Fruit fly (Drosophila melanogaster) whole organism, embryonic: Measurements from ENCODE around the gene Ccn.

ENCODE experiments used
- Abd-B ChIP-seq: fragments of 200-800 bp; sonication (Bioruptor generic); optimal IDR thresholded peaks from 2 replicates; lab custom pipeline; 2018; ENCODE audit warnings: missing biosample characterization, mild to moderate bottlenecking, missing genetic modification characterization, moderate library complexity
- Aef1 ChIP-seq: fragments of 200-800 bp; sonication (Bioruptor generic); IDR thresholded peaks from 3 replicates; pipeline ENCODE4 v1.3.6; 2022; ENCODE audit warnings: missing biosample characterization, missing genetic modification characterization
- Bgb ChIP-seq: fragments of 200-800 bp; sonication (Bioruptor generic); IDR thresholded peaks from 2 replicates; pipeline ENCODE4 v1.3.6; 2022; ENCODE audit warnings: missing biosample characterization, missing genetic modification characterization; ENCODE audit not compliant: partially characterized antibody
- CG11723 ChIP-seq: fragments of 200-800 bp; sonication (Bioruptor generic); optimal IDR thresholded peaks from 2 replicates; lab custom pipeline; 2017; ENCODE audit warnings: missing biosample characterization, mild to moderate bottlenecking, missing genetic modification characterization
- CG15269 ChIP-seq: fragments of 200-800 bp; sonication (Bioruptor generic); optimal IDR thresholded peaks from 2 replicates; lab custom pipeline; 2018; ENCODE audit warnings: missing biosample characterization, mild to moderate bottlenecking, missing genetic modification characterization, moderate library complexity
- CG15479 ChIP-seq: fragments of 200-800 bp; sonication (Bioruptor generic); optimal IDR thresholded peaks from 3 replicates; lab custom pipeline; 2019; ENCODE audit warnings: missing biosample characterization, mild to moderate bottlenecking, missing genetic modification characterization, moderate library complexity
- CG17186 ChIP-seq: fragments of 200-800 bp; sonication (Bioruptor generic); optimal IDR thresholded peaks from 3 replicates; lab custom pipeline; 2017; ENCODE audit warnings: missing biosample characterization, missing genetic modification reagents, missing genetic modification characterization
- CG17328 ChIP-seq: fragments of 200-800 bp; sonication (Bioruptor generic); IDR thresholded peaks from 2 replicates; pipeline ENCODE4 v1.3.6; 2022; ENCODE audit warnings: missing biosample characterization, missing genetic modification characterization
- CG1832 ChIP-seq: fragments of 200-800 bp; sonication (Bioruptor generic); optimal IDR thresholded peaks from 2 replicates; lab custom pipeline; 2017; ENCODE audit warnings: missing biosample characterization, mild to moderate bottlenecking, missing genetic modification characterization, inconsistent platforms
- CG2712 ChIP-seq: fragments of 200-800 bp; optimal IDR thresholded peaks from 3 replicates; lab custom pipeline; 2019; ENCODE audit warnings: missing biosample characterization, mild to moderate bottlenecking, missing genetic modification characterization, moderate library complexity
- CG3281 ChIP-seq: fragments of 200-800 bp; sonication (Bioruptor generic); optimal IDR thresholded peaks from 3 replicates; lab custom pipeline; 2017; ENCODE audit warnings: missing biosample characterization, mild to moderate bottlenecking, missing genetic modification characterization
- CG3726 ChIP-seq: fragments of 200-800 bp; sonication (Bioruptor generic); IDR thresholded peaks from 3 replicates; pipeline ENCODE4, ENCODE4 v1.3.6; 2022; ENCODE audit warnings: missing biosample characterization, missing genetic modification characterization
- CG4360 ChIP-seq: fragments of 200-800 bp; sonication (Bioruptor generic); IDR thresholded peaks from 2 replicates; pipeline ENCODE4 v1.3.6; 2022; ENCODE audit warnings: missing biosample characterization, missing genetic modification characterization
- CG4617 ChIP-seq: fragments of 200-800 bp; sonication (Bioruptor generic); optimal IDR thresholded peaks from 3 replicates; lab custom pipeline; 2016; ENCODE audit warnings: missing biosample characterization, missing genetic modification characterization, borderline replicate concordance
- CG5180 ChIP-seq: fragments of 200-800 bp; sonication (Bioruptor generic); optimal IDR thresholded peaks from 3 replicates; lab custom pipeline; 2017; ENCODE audit warnings: missing biosample characterization, missing genetic modification characterization, mild to moderate bottlenecking, moderate library complexity, missing genetic modification reagents
- CG7357 ChIP-seq: fragments of 200-800 bp; sonication (Bioruptor generic); IDR thresholded peaks from 3 replicates; pipeline ENCODE4 v1.3.6; 2022; ENCODE audit warnings: missing biosample characterization, missing genetic modification characterization
- CG7839 ChIP-seq: fragments of 200-800 bp; sonication (Bioruptor generic); optimal IDR thresholded peaks from 3 replicates; lab custom pipeline; 2018; ENCODE audit warnings: missing biosample characterization, mild to moderate bottlenecking, missing genetic modification characterization, moderate library complexity
- CG7963 ChIP-seq: fragments of 200-800 bp; sonication (Bioruptor generic); IDR thresholded peaks from 3 replicates; pipeline ENCODE4 v1.3.6; 2022; ENCODE audit warnings: missing biosample characterization, missing genetic modification characterization; ENCODE audit not compliant: partially characterized antibody
- CG8359 ChIP-seq: fragments of 200-800 bp; sonication (Bioruptor generic); optimal IDR thresholded peaks from 2 replicates; lab custom pipeline; 2017; ENCODE audit warnings: missing biosample characterization, mild to moderate bottlenecking, missing genetic modification characterization, borderline replicate concordance
- CG9797 ChIP-seq: fragments of 200-800 bp; sonication (Bioruptor generic); optimal IDR thresholded peaks from 3 replicates; lab custom pipeline; 2018; ENCODE audit warnings: missing biosample characterization, mild to moderate bottlenecking, missing genetic modification characterization
- CG9817 ChIP-seq: fragments of 200-800 bp; sonication (Bioruptor generic); optimal IDR thresholded peaks from 2 replicates; lab custom pipeline; 2018; ENCODE audit warnings: missing biosample characterization, mild to moderate bottlenecking, missing genetic modification characterization, moderate library complexity
- CG9876 ChIP-seq: fragments of 200-800 bp; sonication (Bioruptor generic); optimal IDR thresholded peaks from 2 replicates; lab custom pipeline; 2016; ENCODE audit warnings: missing biosample characterization, missing genetic modification characterization
- CTCF ChIP-seq: fragments of 200-800 bp; sonication (Bioruptor generic); optimal IDR thresholded peaks from 2 replicates; lab custom pipeline; 2017; ENCODE audit warnings: missing biosample characterization, mild to moderate bottlenecking, missing genetic modification characterization, moderate library complexity
- Dek ChIP-seq: fragments of 200-800 bp; sonication (Bioruptor generic); optimal IDR thresholded peaks from 3 replicates; lab custom pipeline; 2019; ENCODE audit warnings: missing biosample characterization, mild to moderate bottlenecking, missing genetic modification characterization, moderate library complexity
- ERR ChIP-seq: fragments of 200-800 bp; sonication (Bioruptor generic); optimal IDR thresholded peaks from 2 replicates; lab custom pipeline; 2016; ENCODE audit warnings: missing biosample characterization, missing genetic modification characterization
- Elba2 ChIP-seq: fragments of 200-800 bp; sonication (Bioruptor generic); optimal IDR thresholded peaks from 3 replicates; lab custom pipeline; 2016; ENCODE audit warnings: missing biosample characterization, missing genetic modification characterization
- Gsc ChIP-seq: fragments of 200-800 bp; sonication (Bioruptor generic); IDR thresholded peaks from 2 replicates; pipeline ENCODE4 v1.3.6; 2022; ENCODE audit warnings: missing biosample characterization, missing genetic modification characterization
- HLH4C ChIP-seq: fragments of 200-800 bp; sonication (Bioruptor generic); IDR thresholded peaks from 3 replicates; pipeline ENCODE4 v1.3.6; 2022; ENCODE audit warnings: missing biosample characterization, missing genetic modification characterization; ENCODE audit not compliant: partially characterized antibody
- Hr39 ChIP-seq: fragments of >200 bp; optimal IDR thresholded peaks from 2 replicates; lab custom pipeline; 2017
- Oli ChIP-seq: fragments of 200-800 bp; sonication (Bioruptor generic); optimal IDR thresholded peaks from 2 replicates; lab custom pipeline; 2018; ENCODE audit warnings: missing biosample characterization, mild to moderate bottlenecking, missing genetic modification characterization, moderate library complexity
- Optix ChIP-seq: fragments of 200-800 bp; sonication (Bioruptor generic); IDR thresholded peaks from 3 replicates; pipeline ENCODE4 v1.3.6; 2022; ENCODE audit warnings: missing biosample characterization, missing genetic modification characterization
- Pdp1 ChIP-seq, 2 experiments: fragments of 200-800 bp; sonication (Bioruptor generic); optimal IDR thresholded peaks; 3 replicates each; lab custom pipeline; 2016; ENCODE audit warnings: missing biosample characterization in 2 of 2, missing genetic modification characterization in 2 of 2, mild to moderate bottlenecking in 1 of 2, moderate library complexity in 1 of 2
- az2 ChIP-seq: fragments of 200-800 bp; sonication (Bioruptor generic); optimal IDR thresholded peaks from 3 replicates; lab custom pipeline; 2016; ENCODE audit warnings: missing biosample characterization, missing genetic modification characterization
- crp ChIP-seq, 2 experiments: fragments of 200-800 bp; sonication (Bioruptor generic); optimal IDR thresholded peaks; 2 replicates in 1 of 2; 3 replicates in 1 of 2; lab custom pipeline; 2017; ENCODE audit warnings: missing biosample characterization in 2 of 2, missing genetic modification characterization in 2 of 2, mild to moderate bottlenecking in 1 of 2, moderate library complexity in 1 of 2
- dysf ChIP-seq: fragments of 200-800 bp; sonication (Bioruptor generic); IDR thresholded peaks from 3 replicates; pipeline ENCODE4 v1.3.6; 2022; ENCODE audit warnings: missing biosample characterization, missing genetic modification characterization
- en ChIP-seq: fragments of 200-800 bp; sonication (Bioruptor generic); optimal IDR thresholded peaks from 2 replicates; lab custom pipeline; 2016; ENCODE audit warnings: missing biosample characterization, missing genetic modification characterization
- gcm2 ChIP-seq: fragments of 200-800 bp; sonication (Bioruptor generic); optimal IDR thresholded peaks from 2 replicates; lab custom pipeline; 2016; ENCODE audit warnings: missing biosample characterization, missing genetic modification characterization
- gem ChIP-seq: fragments of 200-800 bp; sonication (Bioruptor generic); optimal IDR thresholded peaks from 2 replicates; lab custom pipeline; 2019; ENCODE audit warnings: missing biosample characterization, mild to moderate bottlenecking, missing genetic modification characterization, moderate library complexity
- ham ChIP-seq: fragments of 200-800 bp; sonication (Bioruptor generic); IDR thresholded peaks from 2 replicates; pipeline ENCODE4 v1.3.6; 2022; ENCODE audit warnings: missing biosample characterization, missing genetic modification characterization
- hb ChIP-seq: fragments of 200-800 bp; sonication (Bioruptor generic); IDR thresholded peaks from 3 replicates; pipeline ENCODE4 v1.3.6; 2022; ENCODE audit warnings: missing biosample characterization, missing genetic modification characterization; ENCODE audit not compliant: partially characterized antibody
- hth ChIP-seq: fragments of >200 bp; optimal IDR thresholded peaks from 2 replicates; lab custom pipeline; 2017; ENCODE audit warnings: inconsistent platforms
- ken ChIP-seq: fragments of 200-800 bp; sonication (Bioruptor generic); IDR thresholded peaks from 3 replicates; pipeline ENCODE4 v1.3.6; 2022; ENCODE audit warnings: missing biosample characterization, missing genetic modification characterization
- mam ChIP-seq: fragments of 200-800 bp; sonication (Bioruptor generic); optimal IDR thresholded peaks from 3 replicates; lab custom pipeline; 2016; ENCODE audit warnings: missing biosample characterization, missing genetic modification characterization
- nau ChIP-seq: fragments of 200-800 bp; sonication (Bioruptor generic); optimal IDR thresholded peaks from 3 replicates; lab custom pipeline; 2017; ENCODE audit warnings: missing biosample characterization, mild to moderate bottlenecking, missing genetic modification characterization, missing genetic modification reagents
- pita ChIP-seq: fragments of 200-800 bp; sonication (Bioruptor generic); optimal IDR thresholded peaks from 2 replicates; lab custom pipeline; 2017; ENCODE audit warnings: missing biosample characterization, mild to moderate bottlenecking, missing genetic modification characterization
- pnt ChIP-seq: fragments of 200-800 bp; sonication (Bioruptor generic); optimal IDR thresholded peaks from 3 replicates; lab custom pipeline; 2016; ENCODE audit warnings: missing biosample characterization, missing genetic modification characterization
- scrt ChIP-seq: fragments of 200-800 bp; sonication (Bioruptor generic); optimal IDR thresholded peaks from 2 replicates; lab custom pipeline; 2018; ENCODE audit warnings: missing biosample characterization, mild to moderate bottlenecking, missing genetic modification characterization, moderate library complexity
- seq ChIP-seq: fragments of 200-800 bp; sonication (Bioruptor generic); IDR thresholded peaks from 2 replicates; pipeline ENCODE4 v1.3.6; 2022; ENCODE audit warnings: missing biosample characterization, missing genetic modification characterization
- sima ChIP-seq: fragments of 200-800 bp; sonication (Bioruptor generic); optimal IDR thresholded peaks from 2 replicates; lab custom pipeline; 2016; ENCODE audit warnings: missing biosample characterization, missing genetic modification characterization
- zf30C ChIP-seq: fragments of 200-800 bp; sonication (Bioruptor generic); optimal IDR thresholded peaks from 3 replicates; lab custom pipeline; 2018; ENCODE audit warnings: missing biosample characterization, mild to moderate bottlenecking, missing genetic modification characterization

Gene Ccn

DNA sequence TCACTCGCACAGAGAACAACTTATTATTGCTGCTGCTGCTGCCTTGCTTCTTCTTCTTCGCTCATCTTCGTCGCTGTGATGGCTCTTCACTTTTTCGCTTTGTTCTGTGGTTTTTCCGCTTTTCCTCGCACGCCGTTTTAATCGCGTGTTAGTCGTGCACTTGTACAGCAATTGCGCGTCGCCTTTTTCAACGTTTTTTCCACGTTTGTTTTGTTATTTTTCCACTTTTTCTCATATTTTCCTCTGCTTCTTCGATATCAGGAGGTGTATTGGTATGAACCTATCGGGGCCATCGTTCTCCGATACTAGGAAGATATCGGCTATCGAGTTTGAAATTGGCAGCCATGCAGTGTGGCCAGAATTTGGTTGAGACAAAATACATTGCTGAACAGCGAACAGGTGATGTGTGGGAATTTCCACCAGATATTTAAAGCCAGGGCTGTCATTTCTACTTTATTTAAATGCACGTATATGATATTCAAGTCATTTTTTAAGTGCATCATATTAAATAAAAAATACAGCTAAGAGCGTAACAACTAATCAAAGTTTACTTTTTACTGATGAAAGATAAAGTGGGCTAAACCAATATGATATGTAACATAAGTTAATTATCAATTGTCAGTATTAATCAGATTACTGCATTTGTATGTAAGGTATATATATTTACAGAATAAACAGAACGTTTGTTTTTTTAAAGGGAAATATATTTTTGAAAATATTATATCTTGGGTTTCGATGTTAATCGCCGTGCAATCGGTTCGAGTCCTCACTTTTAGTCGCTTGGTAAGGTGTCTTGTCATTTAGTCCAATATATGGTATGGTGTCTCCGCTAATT, 20.7 kb upstream of the Ccn start, which contains the start of gene Crtc (continued):
- no peak for TF ChIP-seq CG3726
- TF ChIP-seq hth (lab: Kevin White, UChicago), result no peak
- no peak for TF ChIP-seq CG15479
- peak; percentile 63; the same call in 2 of the 3 replicates for TF ChIP-seq hb (GFP tag; lab: Robert Waterston, UW)
- no peak for TF ChIP-seq CG4360 (GFP tag; lab: Robert Waterston, UW)
- TF ChIP-seq CG1832 (GFP tag; lab: Kevin White, UChicago), result no peak
- TF ChIP-seq CG5180 (GFP tag; lab: Kevin White, UChicago), result no peak
- TF ChIP-seq zf30C, result no peak
- no peak for TF ChIP-seq Dek (tag; lab: Kevin White, UChicago)
- TF ChIP-seq CTCF (GFP tag; lab: Kevin White, UChicago), result peak; percentile 40
- peak; percentile 33 for TF ChIP-seq CG17186 (GFP tag; lab: Kevin White, UChicago)
- no peak for TF ChIP-seq CG9876 (GFP tag; lab: Kevin White, UChicago)
- no peak for TF ChIP-seq Elba2 (GFP tag; lab: Kevin White, UChicago)
- no peak for TF ChIP-seq CG15269 (tag; lab: Kevin White, UChicago)
- TF ChIP-seq CG11723 (GFP tag; lab: Kevin White, UChicago), result no peak
- TF ChIP-seq sima (GFP tag; lab: Kevin White, UChicago), result no peak
- no peak for TF ChIP-seq Hr39 (lab: Kevin White, UChicago)
- TF ChIP-seq gcm2 (GFP tag; lab: Kevin White, UChicago), result no peak
- TF ChIP-seq CG2712, result no peak
- peak; percentile 86 for TF ChIP-seq HLH4C
- no peak for TF ChIP-seq Gsc (GFP tag; lab: Robert Waterston, UW)
- TF ChIP-seq Optix (GFP tag; lab: Robert Waterston, UW), result no peak
- no peak for TF ChIP-seq ham (GFP tag; lab: Robert Waterston, UW)
- peak; percentile 13 for TF ChIP-seq CG9817 (tag; lab: Kevin White, UChicago)
- TF ChIP-seq Pdp1 (GFP tag; optimal IDR thresholded peaks at IDR 0.05; lab: Kevin White, UChicago), result no peak
- no peak for TF ChIP-seq Abd-B (GFP tag; lab: Kevin White, UChicago)
- 0 out of 2 replicates have a peak, but pooled peaks have one; percentile 22 for TF ChIP-seq CG17328
- TF ChIP-seq CG7839 (tag; lab: Kevin White, UChicago), result no peak
- peak; percentile 67; the same call in 2 of the 3 replicates for TF ChIP-seq CG7963
- TF ChIP-seq Oli (tag; lab: Kevin White, UChicago), result no peak
- peak in 1 of 2 experiments; percentile 71 for TF ChIP-seq crp (GFP tag; optimal IDR thresholded peaks at IDR 0.05; lab: Kevin White, UChicago)
- TF ChIP-seq CG7357, result no peak
- no peak for TF ChIP-seq ERR (GFP tag; lab: Kevin White, UChicago)
- TF ChIP-seq scrt, result no peak
- no peak for TF ChIP-seq CG8359
- TF ChIP-seq gem, result peak; percentile 50
- TF ChIP-seq seq, result no peak
- no peak for TF ChIP-seq dysf (GFP tag; lab: Robert Waterston, UW)
- no peak for TF ChIP-seq Aef1
- TF ChIP-seq ken (GFP tag; lab: Robert Waterston, UW), result no peak
- TF ChIP-seq Bgb (GFP tag; lab: Robert Waterston, UW), result peak; percentile 75
- TF ChIP-seq en (GFP tag; lab: Kevin White, UChicago), result no peak
- peak; percentile 90 for TF ChIP-seq CG4617 (GFP tag; lab: Kevin White, UChicago)
- TF ChIP-seq pnt, result no peak
- TF ChIP-seq CG9797 (GFP tag; lab: Kevin White, UChicago), result peak; percentile 87
- TF ChIP-seq nau (GFP tag; lab: Kevin White, UChicago), result no peak
- TF ChIP-seq az2 (GFP tag; lab: Kevin White, UChicago), result no peak
- peak; percentile 81 for TF ChIP-seq pita (GFP tag; lab: Kevin White, UChicago)
- TF ChIP-seq mam (GFP tag; lab: Kevin White, UChicago), result peak; percentile 21
- peak; percentile 61 for TF ChIP-seq CG3281 (GFP tag; lab: Kevin White, UChicago)
